Fruit fly (Drosophila melanogaster) whole organism, adult: ENCODE data around the gene CG33687.

Experiments used
- CG11617 ChIP-seq: fragments of 200-800 bp; sonication (Bioruptor generic); optimal IDR thresholded peaks from 2 replicates; lab custom pipeline; 2017; ENCODE audit warnings: mild to moderate bottlenecking, missing biosample characterization, missing genetic modification reagents, missing genetic modification characterization
- CG12768 ChIP-seq: fragments of 200-800 bp; sonication (Bioruptor generic); optimal IDR thresholded peaks from 2 replicates; lab custom pipeline; 2017; ENCODE audit warnings: missing biosample characterization, missing genetic modification characterization, mild to moderate bottlenecking, moderate library complexity, missing genetic modification reagents
- CG14711 ChIP-seq: fragments of 200-800 bp; sonication (Bioruptor generic); optimal IDR thresholded peaks from 2 replicates; lab custom pipeline; 2018; ENCODE audit warnings: missing biosample characterization, mild to moderate bottlenecking, missing genetic modification characterization, moderate library complexity
- CG1620 ChIP-seq: fragments of 200-800 bp; sonication (Bioruptor generic); optimal IDR thresholded peaks from 2 replicates; lab custom pipeline; 2016; ENCODE audit warnings: missing biosample characterization, missing genetic modification characterization
- CG33017 ChIP-seq: fragments of 200-800 bp; sonication (Bioruptor generic); optimal IDR thresholded peaks from 2 replicates; lab custom pipeline; 2018; ENCODE audit warnings: missing biosample characterization, mild to moderate bottlenecking, missing genetic modification characterization, moderate library complexity
- CG5204 ChIP-seq: fragments of 200-800 bp; sonication (Bioruptor generic); optimal IDR thresholded peaks from 2 replicates; lab custom pipeline; 2016; ENCODE audit warnings: missing biosample characterization, missing genetic modification characterization
- CG7045 ChIP-seq: fragments of 200-800 bp; sonication (Bioruptor generic); optimal IDR thresholded peaks from 2 replicates; lab custom pipeline; 2017; ENCODE audit warnings: missing biosample characterization, mild to moderate bottlenecking, missing genetic modification characterization
- CG7101 ChIP-seq: fragments of 200-800 bp; sonication (Bioruptor generic); optimal IDR thresholded peaks from 2 replicates; lab custom pipeline; 2018; ENCODE audit warnings: missing biosample characterization, mild to moderate bottlenecking, missing genetic modification characterization, moderate library complexity
- Clk ChIP-seq: fragments of 200-800 bp; sonication (Bioruptor generic); optimal IDR thresholded peaks from 2 replicates; lab custom pipeline; 2017; ENCODE audit warnings: missing biosample characterization, missing genetic modification characterization
- Crg-1 ChIP-seq: fragments of 200-800 bp; sonication (Bioruptor generic); optimal IDR thresholded peaks from 2 replicates; lab custom pipeline; 2016; ENCODE audit warnings: missing biosample characterization, missing genetic modification characterization
- Hr96 ChIP-seq: fragments of 200-800 bp; sonication (Bioruptor generic); optimal IDR thresholded peaks from 2 replicates; lab custom pipeline; 2016; ENCODE audit warnings: missing biosample characterization, missing genetic modification characterization
- Mnt ChIP-seq: fragments of 200-800 bp; sonication (Bioruptor generic); optimal IDR thresholded peaks from 2 replicates; lab custom pipeline; 2016; ENCODE audit warnings: missing biosample characterization, mild to moderate bottlenecking, missing genetic modification characterization
- bab1 ChIP-seq: fragments of 200-800 bp; sonication (Bioruptor generic); optimal IDR thresholded peaks from 3 replicates; lab custom pipeline; 2019; ENCODE audit warnings: missing biosample characterization, mild to moderate bottlenecking, missing genetic modification characterization, moderate library complexity
- cic ChIP-seq: fragments of 200-800 bp; sonication (Bioruptor generic); optimal IDR thresholded peaks from 2 replicates; lab custom pipeline; 2017; ENCODE audit warnings: missing biosample characterization, mild to moderate bottlenecking, missing genetic modification characterization, moderate library complexity
- cnc ChIP-seq, 2 experiments: fragments of >200 bp; optimal IDR thresholded peaks; 2 replicates each; lab custom pipeline; 2017
- kay ChIP-seq: fragments of 200-800 bp; sonication (Bioruptor generic); peaks from one replicate; lab custom pipeline; 2016; ENCODE audit warnings: missing biosample characterization, missing genetic modification characterization, borderline replicate concordance
- ovo ChIP-seq: fragments of 200-800 bp; sonication (Bioruptor generic); optimal IDR thresholded peaks from 2 replicates; lab custom pipeline; 2016; ENCODE audit warnings: missing biosample characterization, missing genetic modification characterization
- pad ChIP-seq: fragments of 200-800 bp; sonication (Bioruptor generic); optimal IDR thresholded peaks from 3 replicates; lab custom pipeline; 2017; ENCODE audit warnings: missing biosample characterization, missing genetic modification characterization, mild to moderate bottlenecking, moderate library complexity, missing genetic modification reagents
- tj ChIP-seq: fragments of 200-800 bp; sonication (Bioruptor generic); optimal IDR thresholded peaks from 3 replicates; lab custom pipeline; 2017; ENCODE audit warnings: missing biosample characterization, mild to moderate bottlenecking, missing genetic modification characterization, moderate library complexity
- toe ChIP-seq: fragments of 200-800 bp; sonication (Bioruptor generic); optimal IDR thresholded peaks from 2 replicates; lab custom pipeline; 2016; ENCODE audit warnings: missing biosample characterization, missing genetic modification characterization

The CG33687 gene

DNA sequence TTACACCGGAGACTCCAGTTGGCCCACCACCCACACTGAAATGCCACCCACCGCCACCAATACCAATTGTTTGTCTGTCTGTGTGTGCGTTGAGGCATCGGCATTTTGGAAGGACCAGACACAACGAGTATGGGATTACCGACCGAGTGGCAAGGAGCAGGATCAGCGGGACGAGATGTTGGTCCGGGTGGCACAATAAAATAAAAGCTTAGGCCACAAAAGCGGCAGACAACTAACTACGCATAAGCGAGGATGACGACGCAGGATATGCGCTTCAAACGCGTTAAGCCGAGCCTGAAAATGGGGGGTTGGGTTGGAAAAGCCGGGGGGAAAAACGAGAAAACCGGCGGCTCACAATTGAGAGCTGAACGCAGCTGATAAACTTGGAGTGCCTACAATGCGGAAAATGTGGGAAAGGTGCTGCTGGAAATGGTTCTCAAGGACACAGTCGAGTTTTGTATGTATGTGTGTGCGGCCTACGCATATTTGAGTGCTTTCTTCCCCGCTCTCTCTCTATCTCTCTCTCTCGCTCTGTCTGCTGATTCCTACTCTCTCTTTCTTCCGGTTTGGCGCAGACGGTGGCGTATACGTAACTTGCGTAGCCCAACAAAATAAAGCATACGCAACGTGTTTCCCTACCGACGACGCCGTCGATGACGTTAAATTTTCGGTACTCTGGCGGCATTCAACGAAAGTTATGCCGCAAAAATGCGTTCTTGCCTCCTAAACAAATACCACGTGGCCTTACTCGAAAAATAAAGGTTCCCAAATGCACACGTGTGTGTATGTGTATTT lies 4.9 kb upstream of the CG33687 start:
- TF ChIP-seq Mnt (GFP tag; lab: Kevin White, UChicago): no peak
- TF ChIP-seq Clk (GFP tag; lab: Kevin White, UChicago): no peak
- TF ChIP-seq CG7101: no peak
- no peak for TF ChIP-seq toe (GFP tag; lab: Kevin White, UChicago)
- TF ChIP-seq pad: no peak
- TF ChIP-seq CG14711 (tag; lab: Kevin White, UChicago): no peak
- no peak for TF ChIP-seq cnc (optimal IDR thresholded peaks at IDR 0.05; lab: Kevin White, UChicago)
- TF ChIP-seq Hr96: no peak
- TF ChIP-seq CG1620 (GFP tag; lab: Kevin White, UChicago): no peak
- no peak for TF ChIP-seq CG11617 (GFP tag; lab: Kevin White, UChicago)
- TF ChIP-seq bab1 (GFP tag; lab: Kevin White, UChicago): no peak
- no peak for TF ChIP-seq CG7045 (GFP tag; lab: Kevin White, UChicago)
- TF ChIP-seq kay (GFP tag; lab: Kevin White, UChicago): no peak
- TF ChIP-seq CG12768 (GFP tag; lab: Kevin White, UChicago): no peak
- no peak for TF ChIP-seq CG5204
- TF ChIP-seq CG33017 (tag; lab: Kevin White, UChicago): no peak
- no peak for TF ChIP-seq Crg-1
- no peak for TF ChIP-seq tj
- no peak for TF ChIP-seq ovo (GFP tag; lab: Kevin White, UChicago)

DNA sequence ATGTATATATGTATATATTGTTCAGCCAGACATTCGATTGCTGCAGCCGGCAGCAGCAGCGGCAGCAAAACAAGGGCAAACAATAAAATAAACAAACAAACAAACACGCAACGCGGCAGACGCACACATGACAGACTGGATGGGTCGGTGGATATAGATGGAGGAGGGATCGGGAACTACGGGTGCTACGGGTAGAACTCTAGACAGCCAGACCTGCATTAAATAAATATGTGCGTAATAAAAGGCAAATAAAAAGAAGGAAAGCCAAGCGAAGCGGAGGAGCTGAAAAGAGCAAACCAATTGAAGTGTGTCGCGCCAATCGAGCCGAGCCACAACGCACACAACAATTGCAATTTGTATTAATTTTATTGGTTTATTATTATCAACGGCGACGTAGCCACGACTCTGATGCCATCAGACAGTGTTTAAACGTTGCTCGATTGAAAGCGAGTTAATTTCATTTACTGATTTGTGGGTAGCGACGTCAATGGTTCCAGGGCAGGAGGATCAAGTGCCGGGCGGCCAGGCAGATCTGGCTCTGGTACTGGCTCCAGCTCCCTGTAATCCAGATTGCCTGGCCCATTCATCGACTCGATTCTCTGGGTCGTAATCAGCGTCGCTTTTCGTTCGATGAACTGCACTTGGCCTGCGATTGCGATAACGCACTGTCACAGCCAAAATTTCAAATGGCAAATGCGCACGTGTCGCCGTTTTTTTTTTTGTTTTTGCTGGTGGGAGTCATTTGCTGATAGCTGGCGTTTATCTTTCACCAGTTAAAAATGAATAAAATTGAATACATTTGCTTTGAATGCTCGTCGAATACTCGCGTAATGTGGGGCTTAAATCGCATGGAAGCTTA lies 3.6 kb upstream of the CG33687 start:
- TF ChIP-seq CG12768 (GFP tag; lab: Kevin White, UChicago) (peak; percentile 26), Hr96 (peak; percentile 8), Mnt (GFP tag; lab: Kevin White, UChicago) (peak; percentile 24), toe (GFP tag; lab: Kevin White, UChicago) (no peak), cic (GFP tag; lab: Kevin White, UChicago) (peak; percentile 49)

DNA sequence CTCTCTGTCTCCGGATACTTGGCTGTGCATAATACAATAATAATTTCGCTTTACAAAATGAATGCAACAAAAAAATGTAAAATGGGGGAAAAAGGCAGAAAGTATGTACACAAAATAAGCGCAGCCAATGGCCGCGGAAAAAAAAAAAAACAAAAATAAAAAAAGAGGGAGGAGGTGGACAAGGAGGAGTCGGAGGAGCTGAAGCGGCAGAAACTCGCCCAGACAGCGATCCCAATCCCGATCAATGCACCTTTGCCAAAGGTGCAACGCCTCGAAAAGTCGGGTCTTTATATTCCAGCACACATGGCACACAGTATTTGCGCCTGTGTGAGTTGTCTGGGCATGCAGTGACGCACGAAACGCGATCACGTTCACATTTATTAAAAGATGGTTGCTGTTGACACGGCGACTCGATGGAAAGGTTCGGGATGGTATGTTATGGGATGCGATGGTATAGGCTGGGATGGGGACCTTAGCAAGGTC lies 2.2 kb upstream of the CG33687 start:
- TF ChIP-seq CG5204 (no peak), Hr96 (no peak), ovo (GFP tag; lab: Kevin White, UChicago) (no peak), tj (no peak), CG1620 (GFP tag; lab: Kevin White, UChicago) (no peak), CG12768 (GFP tag; lab: Kevin White, UChicago) (no peak)

DNA sequence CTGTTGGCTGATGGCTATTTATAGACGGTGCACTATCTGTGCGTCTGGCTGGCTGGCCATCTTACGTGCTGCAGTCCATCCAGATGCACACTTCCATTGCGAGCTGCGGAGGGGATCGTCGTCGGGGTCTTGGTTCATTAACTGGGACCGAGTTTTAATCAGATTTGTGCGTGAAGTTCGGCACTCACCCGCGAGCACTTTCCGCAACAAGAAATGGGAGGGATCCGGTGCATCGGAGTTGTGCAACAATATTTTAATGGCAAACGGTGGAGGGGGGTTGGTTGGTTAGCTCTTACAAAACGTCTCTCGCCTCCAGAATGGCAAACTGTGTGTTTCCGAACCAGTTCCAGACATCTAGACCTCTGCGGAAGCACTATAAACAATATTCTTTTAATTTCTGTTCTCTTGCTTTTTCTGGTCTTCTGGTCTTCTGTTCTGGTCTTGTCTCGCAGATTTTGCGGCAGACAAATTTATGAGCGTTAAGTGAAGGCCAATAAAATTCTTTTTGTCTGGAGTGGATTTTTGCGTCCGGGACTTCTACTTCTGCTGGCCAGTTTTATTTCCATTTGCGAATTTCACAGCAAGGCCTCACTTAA lies 982 bp upstream of the CG33687 start:
- TF ChIP-seq tj: no peak
- no peak for TF ChIP-seq CG1620 (GFP tag; lab: Kevin White, UChicago)
- TF ChIP-seq Crg-1: no peak
- no peak for TF ChIP-seq toe (GFP tag; lab: Kevin White, UChicago)
- TF ChIP-seq cic (GFP tag; lab: Kevin White, UChicago): no peak
- no peak for TF ChIP-seq Clk (GFP tag; lab: Kevin White, UChicago)

DNA sequence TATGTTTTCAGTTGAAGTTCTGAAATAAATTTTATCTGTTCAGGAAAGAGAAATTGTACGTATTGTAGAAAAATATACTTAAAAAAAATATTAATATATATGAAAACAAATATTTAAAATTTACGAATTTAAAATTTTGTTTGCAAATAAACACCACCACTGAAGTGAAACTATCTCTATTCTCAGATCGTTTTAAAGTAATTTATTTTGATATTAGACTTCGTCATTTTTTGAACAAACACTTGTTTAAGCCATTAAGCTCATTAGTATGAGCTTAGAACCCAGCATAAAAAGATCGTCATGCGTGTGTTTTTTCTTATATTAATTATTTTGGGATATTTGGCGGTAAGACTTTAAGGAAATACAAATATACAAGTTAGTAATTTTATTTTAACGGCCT lies 1.3 kb downstream of the CG33687 start, which contains the start of gene CG33688:
TSS of gene CG33688 (plus strand) at position 301 of the 400 bp plus-strand sequence.
- TF ChIP-seq Clk (GFP tag; lab: Kevin White, UChicago): no peak
- TF ChIP-seq pad: no peak
- no peak for TF ChIP-seq Mnt (GFP tag; lab: Kevin White, UChicago)
- TF ChIP-seq CG11617 (GFP tag; lab: Kevin White, UChicago): no peak
- TF ChIP-seq ovo (GFP tag; lab: Kevin White, UChicago): no peak
- TF ChIP-seq toe (GFP tag; lab: Kevin White, UChicago): no peak
- TF ChIP-seq CG14711 (tag; lab: Kevin White, UChicago): no peak
- no peak for TF ChIP-seq CG12768 (GFP tag; lab: Kevin White, UChicago)
- no peak for TF ChIP-seq CG1620 (GFP tag; lab: Kevin White, UChicago)
- TF ChIP-seq Crg-1: no peak
- no peak for TF ChIP-seq CG5204
- no peak for TF ChIP-seq cnc (optimal IDR thresholded peaks at IDR 0.05; lab: Kevin White, UChicago)
- no peak for TF ChIP-seq kay (GFP tag; lab: Kevin White, UChicago)
- no peak for TF ChIP-seq CG7101
- no peak for TF ChIP-seq Hr96
- TF ChIP-seq CG7045 (GFP tag; lab: Kevin White, UChicago): no peak
- no peak for TF ChIP-seq bab1 (GFP tag; lab: Kevin White, UChicago)
- TF ChIP-seq cic (GFP tag; lab: Kevin White, UChicago): no peak
- TF ChIP-seq tj: no peak
- no peak for TF ChIP-seq CG33017 (tag; lab: Kevin White, UChicago)

DNA sequence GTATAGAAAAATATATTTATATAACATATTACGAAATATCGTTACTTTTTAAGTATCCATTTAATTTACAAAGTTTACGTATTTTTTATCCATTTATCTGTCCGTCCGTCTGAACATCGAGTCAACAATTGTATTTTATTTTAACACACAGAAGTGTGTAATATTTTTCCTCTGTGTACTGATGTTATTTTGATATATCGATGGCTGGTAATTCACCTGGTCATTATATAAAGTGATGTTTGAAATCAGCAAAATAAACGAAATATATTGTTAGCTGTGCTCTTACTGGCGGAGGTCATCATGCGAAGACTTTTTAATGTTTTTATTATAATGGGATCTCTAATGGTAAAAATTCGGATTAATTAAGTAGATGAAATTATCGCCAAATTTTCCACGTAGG lies 2.3 kb downstream of the CG33687 start, which contains the start of gene CG33689:
TSS of gene CG33689 (plus strand) at position 301 of the 400 bp plus-strand sequence.
- TF ChIP-seq bab1 (GFP tag; lab: Kevin White, UChicago) (no peak), CG1620 (GFP tag; lab: Kevin White, UChicago) (no peak), ovo (GFP tag; lab: Kevin White, UChicago) (no peak), CG7045 (GFP tag; lab: Kevin White, UChicago) (no peak), toe (GFP tag; lab: Kevin White, UChicago) (no peak), Clk (GFP tag; lab: Kevin White, UChicago) (no peak), CG11617 (GFP tag; lab: Kevin White, UChicago) (no peak), Hr96 (no peak), CG12768 (GFP tag; lab: Kevin White, UChicago) (no peak), cic (GFP tag; lab: Kevin White, UChicago) (no peak), Mnt (GFP tag; lab: Kevin White, UChicago) (no peak), kay (GFP tag; lab: Kevin White, UChicago) (no peak), CG33017 (tag; lab: Kevin White, UChicago) (no peak), tj (no peak), CG7101 (no peak), pad (no peak)
